Worm (Caenorhabditis elegans): ENCODE data around the gene snt-6.

DNA sequence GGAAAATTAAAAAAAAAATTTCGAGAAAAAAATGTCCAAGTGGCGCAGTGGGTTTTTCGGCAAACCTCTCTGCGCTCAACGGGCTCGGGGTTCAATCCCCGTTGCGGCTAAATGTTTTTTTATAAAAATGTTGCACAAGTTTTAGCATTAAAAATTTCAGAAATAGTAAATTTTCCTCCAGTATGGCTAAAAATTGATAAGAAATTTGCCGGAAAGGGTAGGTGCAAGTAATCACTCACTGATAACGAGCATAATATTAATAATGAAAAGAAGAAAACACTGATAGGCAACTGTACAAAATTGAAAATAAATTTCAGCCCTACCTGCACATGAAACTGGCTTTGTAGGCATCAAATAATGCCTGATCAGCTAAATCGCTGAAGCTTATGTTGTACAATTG, 14.4 kb upstream of the snt-6 start:
- TF ChIP-seq unc-62 (GFP tag; optimal IDR thresholded peaks at IDR 0.05) (no peak), snpc-4 (tag; optimal IDR thresholded peaks at IDR 0.05) (no peak), pha-4 (tag; optimal IDR thresholded peaks at IDR 0.05) (no peak), mab-5 (tag; optimal IDR thresholded peaks at IDR 0.05) (no peak), blmp-1 (tag; optimal IDR thresholded peaks at IDR 0.05) (no peak), sptf-1 (tag; optimal IDR thresholded peaks at IDR 0.05) (no peak), nhr-237 (tag; optimal IDR thresholded peaks at IDR 0.05) (no peak), nhr-76 (tag; optimal IDR thresholded peaks at IDR 0.05) (no peak), nhr-28 (tag; optimal IDR thresholded peaks at IDR 0.05) (no peak)
